Fruit fly (Drosophila melanogaster) whole organism, pupa: ENCODE measurements around the gene mRpL39.

Experiments
- CG10348 ChIP-seq: fragments of 200-800 bp; sonication (Bioruptor generic); IDR thresholded peaks from 2 replicates; pipeline ENCODE4 v1.3.6; 2022; ENCODE audit warnings: missing biosample characterization, missing genetic modification characterization
- CG12605 ChIP-seq: fragments of 200-800 bp; sonication (Bioruptor generic); IDR thresholded peaks from 2 replicates; pipeline ENCODE4 v1.3.6; 2022; ENCODE audit warnings: missing biosample characterization, missing genetic modification characterization
- CG13204 ChIP-seq: fragments of 200-800 bp; sonication (Bioruptor generic); optimal IDR thresholded peaks from 2 replicates; lab custom pipeline; 2018; ENCODE audit warnings: missing biosample characterization, mild to moderate bottlenecking, missing genetic modification characterization, moderate library complexity
- CG14655 ChIP-seq: fragments of 200-800 bp; sonication (Bioruptor generic); optimal IDR thresholded peaks from 3 replicates; lab custom pipeline; 2017; ENCODE audit warnings: mild to moderate bottlenecking, missing biosample characterization, missing genetic modification reagents, missing genetic modification characterization
- CG15710 ChIP-seq: fragments of 200-800 bp; sonication (Bioruptor generic); optimal IDR thresholded peaks from 2 replicates; lab custom pipeline; 2018; ENCODE audit warnings: missing biosample characterization, mild to moderate bottlenecking, missing genetic modification characterization, moderate library complexity
- CG17806 ChIP-seq: fragments of 200-800 bp; sonication (Bioruptor generic); optimal IDR thresholded peaks from 2 replicates; lab custom pipeline; 2018; ENCODE audit warnings: missing biosample characterization, mild to moderate bottlenecking, missing genetic modification characterization, moderate library complexity
- CG32121 ChIP-seq: fragments of 200-800 bp; sonication (Bioruptor generic); IDR thresholded peaks from 2 replicates; pipeline ENCODE4 v1.3.6; 2022; ENCODE audit warnings: missing biosample characterization, missing genetic modification characterization
- CG34367 ChIP-seq: fragments of 200-800 bp; sonication (Bioruptor generic); optimal IDR thresholded peaks from 2 replicates; lab custom pipeline; 2018; ENCODE audit warnings: missing biosample characterization, mild to moderate bottlenecking, missing genetic modification characterization
- CG4496 ChIP-seq: fragments of 200-800 bp; sonication (Bioruptor generic); IDR thresholded peaks from 3 replicates; pipeline ENCODE4 v1.3.6; 2022; ENCODE audit warnings: missing biosample characterization, missing genetic modification characterization
- CG8159 ChIP-seq: fragments of 200-800 bp; sonication (Bioruptor generic); optimal IDR thresholded peaks from 3 replicates; lab custom pipeline; 2018; ENCODE audit warnings: missing biosample characterization, mild to moderate bottlenecking, missing genetic modification characterization, moderate library complexity
- CG8301 ChIP-seq: fragments of 200-800 bp; sonication (Bioruptor generic); optimal IDR thresholded peaks from 2 replicates; lab custom pipeline; 2018; ENCODE audit warnings: missing biosample characterization, mild to moderate bottlenecking, missing genetic modification characterization
- CG9948 ChIP-seq: fragments of 200-800 bp; sonication (Bioruptor generic); optimal IDR thresholded peaks from 2 replicates; lab custom pipeline; 2018; ENCODE audit warnings: missing biosample characterization, mild to moderate bottlenecking, missing genetic modification characterization, moderate library complexity
- D1 ChIP-seq: fragments of 200-800 bp; sonication (Bioruptor generic); optimal IDR thresholded peaks from 2 replicates; lab custom pipeline; 2018; ENCODE audit warnings: missing biosample characterization, mild to moderate bottlenecking, missing genetic modification characterization, moderate library complexity
- EcR ChIP-seq: fragments of 200-800 bp; sonication (Bioruptor generic); optimal IDR thresholded peaks from 3 replicates; lab custom pipeline; 2019; ENCODE audit warnings: missing biosample characterization, missing genetic modification characterization, mild to moderate bottlenecking, moderate library complexity, missing genetic modification reagents
- Ets98B ChIP-seq: fragments of 200-800 bp; sonication (Bioruptor generic); IDR thresholded peaks from 2 replicates; pipeline ENCODE4 v1.3.6; 2022; ENCODE audit warnings: missing biosample characterization, missing genetic modification characterization
- Pif1A ChIP-seq: fragments of 200-800 bp; sonication (Bioruptor generic); optimal IDR thresholded peaks from 3 replicates; lab custom pipeline; 2016; ENCODE audit warnings: missing biosample characterization, missing genetic modification characterization
- Pif1B ChIP-seq: fragments of 200-800 bp; sonication (Bioruptor generic); optimal IDR thresholded peaks from 3 replicates; lab custom pipeline; 2016; ENCODE audit warnings: missing biosample characterization, missing genetic modification characterization
- Snoo ChIP-seq: fragments of 200-800 bp; sonication (Bioruptor generic); optimal IDR thresholded peaks from 3 replicates; lab custom pipeline; 2017; ENCODE audit warnings: missing biosample characterization, mild to moderate bottlenecking, missing genetic modification characterization, inconsistent platforms
- fd96Ca ChIP-seq: fragments of 200-800 bp; sonication (Bioruptor generic); IDR thresholded peaks from 3 replicates; pipeline ENCODE4 v1.3.6; 2022; ENCODE audit warnings: missing biosample characterization, missing genetic modification characterization
- gl ChIP-seq: fragments of 200-800 bp; sonication (Bioruptor generic); optimal IDR thresholded peaks from 2 replicates; lab custom pipeline; 2018; ENCODE audit warnings: missing biosample characterization, mild to moderate bottlenecking, missing genetic modification characterization
- rn ChIP-seq: fragments of 200-800 bp; sonication (Bioruptor generic); IDR thresholded peaks from 2 replicates; pipeline ENCODE4 v1.3.6; 2022; ENCODE audit warnings: missing biosample characterization, missing genetic modification characterization

Gene mRpL39

dm6 chr3L:14999284-15000019 lies at the start of gene mRpL39, which contains the start of gene Prosbeta2:
Gene mRpL39, minus strand, starts transcription at chr3L:14999666.
Gene Prosbeta2, plus strand, starts transcription at chr3L:14999951.
- TF ChIP-seq CG17806 = no peak
- peak; percentile 24 for TF ChIP-seq EcR (GFP tag; lab: Kevin White, UChicago)
- TF ChIP-seq Snoo (tag; lab: Kevin White, UChicago) = no peak
- peak; percentile 23; the same call in 1 of the 3 replicates for TF ChIP-seq fd96Ca (GFP tag; lab: Robert Waterston, UW)
- no peak for TF ChIP-seq CG34367
- no peak for TF ChIP-seq CG10348 (GFP tag; lab: Robert Waterston, UW)
- peak; percentile 61 for TF ChIP-seq CG32121 (GFP tag; lab: Robert Waterston, UW)
- TF ChIP-seq CG4496 = peak; percentile 66; the same call in 1 of the 3 replicates
- TF ChIP-seq CG8159 = peak; percentile 72
- peak; percentile 60; the same call in 1 of the 2 replicates for TF ChIP-seq rn (GFP tag; lab: Robert Waterston, UW)
- no peak for TF ChIP-seq CG8301
- no peak for TF ChIP-seq Pif1B (GFP tag; lab: Kevin White, UChicago)
- peak; percentile 0 for TF ChIP-seq CG15710

dm6 chr3L:15048091-15048490 lies 48.6 kb upstream of the mRpL39 start:
- TF ChIP-seq rn (GFP tag; lab: Robert Waterston, UW) (no peak), Snoo (tag; lab: Kevin White, UChicago) (no peak), EcR (GFP tag; lab: Kevin White, UChicago) (no peak), CG10348 (GFP tag; lab: Robert Waterston, UW) (no peak), D1 (tag; lab: Kevin White, UChicago) (no peak), CG13204 (no peak)

dm6 chr3L:15047606-15048005 lies 48.1 kb upstream of the mRpL39 start:
- TF ChIP-seq rn (GFP tag; lab: Robert Waterston, UW) = no peak
- TF ChIP-seq CG34367 = no peak
- TF ChIP-seq CG12605 = no peak
- TF ChIP-seq CG8301 = no peak
- no peak for TF ChIP-seq CG14655 (GFP tag; lab: Kevin White, UChicago)
- TF ChIP-seq EcR (GFP tag; lab: Kevin White, UChicago) = no peak
- TF ChIP-seq CG32121 (GFP tag; lab: Robert Waterston, UW) = no peak
- no peak for TF ChIP-seq CG17806
- TF ChIP-seq gl = no peak
- TF ChIP-seq Snoo (tag; lab: Kevin White, UChicago) = no peak
- TF ChIP-seq CG8159 = no peak
- no peak for TF ChIP-seq CG15710
- TF ChIP-seq, all 21 proteins: peak for 0

dm6 chr3L:15045114-15045513 lies 45.6 kb upstream of the mRpL39 start:
- TF ChIP-seq CG8159 (no peak), CG13204 (no peak), CG8301 (no peak), gl (no peak), CG9948 (tag; lab: Kevin White, UChicago) (no peak), CG12605 (no peak), CG10348 (GFP tag; lab: Robert Waterston, UW) (no peak), Snoo (tag; lab: Kevin White, UChicago) (no peak), CG15710 (no peak), CG17806 (no peak), Ets98B (GFP tag; lab: Robert Waterston, UW) (no peak), CG4496 (no peak), Pif1B (GFP tag; lab: Kevin White, UChicago) (no peak), CG14655 (GFP tag; lab: Kevin White, UChicago) (no peak), CG34367 (no peak), fd96Ca (GFP tag; lab: Robert Waterston, UW) (no peak), CG32121 (GFP tag; lab: Robert Waterston, UW) (no peak), D1 (tag; lab: Kevin White, UChicago) (no peak), rn (GFP tag; lab: Robert Waterston, UW) (no peak), Pif1A (no peak)

- TF ChIP-seq CG13204 (no peak), CG4496 (no peak), CG34367 (no peak), CG15710 (no peak), fd96Ca (GFP tag; lab: Robert Waterston, UW) (no peak), rn (GFP tag; lab: Robert Waterston, UW) (no peak), CG17806 (no peak), CG8301 (no peak), CG10348 (GFP tag; lab: Robert Waterston, UW) (no peak), gl (no peak), CG9948 (tag; lab: Kevin White, UChicago) (no peak), CG14655 (GFP tag; lab: Kevin White, UChicago) (no peak)
Measured at dm6 chr3L:15043874-15044336, 44.4 kb upstream of the mRpL39 start, which contains the start of gene ind. Gene ind, minus strand, starts transcription at chr3L:15043924.

dm6 chr3L:15043465-15043864 lies 44.0 kb upstream of the mRpL39 start:
- TF ChIP-seq CG34367 (no peak), CG8159 (no peak), Pif1B (GFP tag; lab: Kevin White, UChicago) (no peak), Snoo (tag; lab: Kevin White, UChicago) (no peak), CG4496 (no peak), CG32121 (GFP tag; lab: Robert Waterston, UW) (no peak), Ets98B (GFP tag; lab: Robert Waterston, UW) (no peak), gl (no peak), D1 (tag; lab: Kevin White, UChicago) (no peak), rn (GFP tag; lab: Robert Waterston, UW) (no peak), CG10348 (GFP tag; lab: Robert Waterston, UW) (no peak), EcR (GFP tag; lab: Kevin White, UChicago) (no peak), CG14655 (GFP tag; lab: Kevin White, UChicago) (no peak), fd96Ca (GFP tag; lab: Robert Waterston, UW) (no peak), CG13204 (no peak), CG15710 (no peak), CG9948 (tag; lab: Kevin White, UChicago) (no peak), CG17806 (no peak), Pif1A (no peak)
- TF ChIP-seq, all 21 proteins: peak for 0
